Fruit fly (Drosophila melanogaster) S2 (cell line): Measurements from ENCODE around the gene CG5946.

ENCODE experiments used
- CG8478 ChIP-seq: fragments of >200 bp; optimal IDR thresholded peaks from 2 replicates; lab custom pipeline; 2018
- CTCF ChIP-seq, 2 experiments: fragments of >200 bp; optimal IDR thresholded peaks; 2 replicates each; lab custom pipeline; 2018

The CG5946 gene

DNA sequence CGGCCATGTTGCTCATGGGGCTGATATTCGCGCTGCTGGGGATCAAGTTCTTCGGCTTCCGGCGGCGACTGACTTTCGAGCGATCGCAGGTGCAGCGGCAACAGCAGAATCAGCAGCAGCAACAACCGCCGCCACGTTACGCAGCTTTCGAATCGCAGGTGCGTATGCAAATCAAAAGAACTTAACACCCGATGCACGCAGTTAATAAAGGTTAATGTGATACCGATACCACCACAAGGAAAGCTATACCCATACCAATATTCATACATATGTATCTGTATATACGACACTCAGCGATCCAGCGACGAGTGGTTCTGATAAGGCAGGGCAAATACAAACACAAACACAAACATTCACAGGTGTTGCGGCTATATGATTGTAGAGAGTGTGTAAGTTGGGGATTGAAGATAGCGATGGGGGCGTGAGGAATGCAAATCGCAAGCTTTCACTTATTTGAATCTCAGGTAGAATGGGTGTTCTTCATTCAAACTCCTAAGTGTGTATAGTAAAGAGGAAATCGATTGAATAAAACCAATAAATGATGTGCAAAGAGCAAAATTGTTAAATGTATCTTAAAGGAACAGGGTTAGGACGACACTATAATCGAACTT lies 44.6 kb downstream of the CG5946 start:
- no peak for TF ChIP-seq CTCF (optimal IDR thresholded peaks at IDR 0.05; lab: Kevin White, UChicago)
- no peak for TF ChIP-seq CG8478 (lab: Kevin White, UChicago)

- no peak for TF ChIP-seq CTCF (optimal IDR thresholded peaks at IDR 0.05; lab: Kevin White, UChicago)
- TF ChIP-seq CG8478 (lab: Kevin White, UChicago), result no peak
Observed at dm6 chr3L:11776731-11777130, 45.3 kb downstream of the CG5946 start, which contains the start of gene CG14131. Gene CG14131 (plus strand): TSS chr3L:11777073.

dm6 chr3L:11774401-11774800 lies 47.7 kb downstream of the CG5946 start, which contains the start of gene Tim13:
Gene Tim13 (minus strand): TSS chr3L:11774501.
- no peak for TF ChIP-seq CTCF (optimal IDR thresholded peaks at IDR 0.05; lab: Kevin White, UChicago)
- TF ChIP-seq CG8478 (lab: Kevin White, UChicago), result no peak

- no peak for TF ChIP-seq CG8478 (lab: Kevin White, UChicago)
- no peak for TF ChIP-seq CTCF (optimal IDR thresholded peaks at IDR 0.05; lab: Kevin White, UChicago)
Observed at dm6 chr3L:11773796-11774195, 48.3 kb downstream of the CG5946 start.

DNA sequence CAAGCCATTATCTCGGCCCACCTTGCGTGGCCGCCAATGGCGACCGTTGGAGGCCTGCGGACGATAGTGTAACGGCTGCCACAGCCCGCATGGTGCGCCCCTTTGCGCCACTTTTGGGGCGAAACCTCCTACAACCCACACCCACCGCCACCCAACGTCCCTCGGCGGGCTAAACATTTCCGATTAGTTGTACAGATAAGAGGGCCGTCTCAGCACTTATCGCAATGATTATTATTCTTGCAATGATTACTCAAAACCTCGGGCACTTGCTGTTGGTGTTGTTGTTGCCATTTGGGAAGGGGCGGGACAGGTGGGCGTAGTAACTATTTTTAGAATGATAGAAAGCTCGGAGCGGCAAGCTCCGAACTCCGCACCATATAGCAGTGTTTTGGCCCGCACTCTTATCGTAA lies 49.5 kb downstream of the CG5946 start:
- TF ChIP-seq CG8478 (lab: Kevin White, UChicago) (no peak), CTCF (optimal IDR thresholded peaks at IDR 0.05; lab: Kevin White, UChicago) (no peak)

DNA sequence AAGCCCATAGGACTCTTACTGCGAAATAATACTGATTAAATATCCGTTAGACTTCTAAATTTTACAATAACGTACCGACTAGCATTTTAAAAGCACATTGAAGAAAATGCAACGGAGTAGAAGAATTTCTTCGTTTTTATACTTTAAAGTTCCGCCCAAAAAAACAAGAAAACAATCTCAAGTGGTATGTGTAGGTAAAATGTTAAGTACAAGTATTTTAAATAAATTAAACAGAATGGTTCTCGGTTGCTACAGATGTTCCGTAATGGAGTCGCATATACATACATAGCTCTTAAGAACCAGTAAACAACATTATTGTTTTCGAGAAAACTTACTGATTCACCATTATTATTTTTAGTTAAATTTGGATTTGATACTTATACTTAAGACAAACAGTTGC lies 50.0 kb downstream of the CG5946 start, which contains the start of gene Muc68D:
Muc68D (minus strand) TSS at position 101 of the 400 bp plus-strand sequence.
- no peak for TF ChIP-seq CTCF (optimal IDR thresholded peaks at IDR 0.05; lab: Kevin White, UChicago)
- TF ChIP-seq CG8478 (lab: Kevin White, UChicago), result no peak
